Fruit fly (Drosophila melanogaster) whole organism, embryonic: Measurements from ENCODE around the gene NANS.

Source experiments
- BtbVII ChIP-seq: fragments of 200-800 bp; sonication (Bioruptor generic); optimal IDR thresholded peaks from 3 replicates; lab custom pipeline; 2017; ENCODE audit warnings: missing biosample characterization, mild to moderate bottlenecking, missing genetic modification characterization
- CG17802 ChIP-seq: fragments of 200-800 bp; sonication (Bioruptor generic); optimal IDR thresholded peaks from 2 replicates; lab custom pipeline; 2018; ENCODE audit warnings: missing biosample characterization, mild to moderate bottlenecking, missing genetic modification characterization, moderate library complexity
- CG5953 ChIP-seq: fragments of 200-800 bp; sonication (Bioruptor generic); IDR thresholded peaks from 2 replicates; pipeline ENCODE4 v1.3.6; 2022; ENCODE audit warnings: missing biosample characterization, missing genetic modification characterization
- Nf-YB ChIP-seq: fragments of 200-800 bp; sonication (Bioruptor generic); optimal IDR thresholded peaks from 3 replicates; lab custom pipeline; 2019; ENCODE audit warnings: missing biosample characterization, mild to moderate bottlenecking, missing genetic modification characterization, moderate library complexity
- Xbp1 ChIP-seq: fragments of 200-800 bp; sonication (Bioruptor generic); optimal IDR thresholded peaks from 3 replicates; lab custom pipeline; 2016; ENCODE audit warnings: missing biosample characterization, mild to moderate bottlenecking, missing genetic modification characterization
- bowl ChIP-seq: fragments of 200-800 bp; sonication (Bioruptor generic); IDR thresholded peaks from 2 replicates; pipeline ENCODE4 v1.3.6; 2022; ENCODE audit warnings: missing biosample characterization, missing genetic modification characterization
- ssp ChIP-seq: fragments of 200-800 bp; sonication (Bioruptor generic); IDR thresholded peaks from 2 replicates; pipeline ENCODE4 v1.3.6; 2022; ENCODE audit warnings: missing biosample characterization, missing genetic modification characterization
- tx ChIP-seq: fragments of 200-800 bp; sonication (Bioruptor generic); optimal IDR thresholded peaks from 2 replicates; lab custom pipeline; 2016; ENCODE audit warnings: missing biosample characterization, missing genetic modification characterization
- zfh2 ChIP-seq: fragments of 200-800 bp; sonication (Bioruptor generic); optimal IDR thresholded peaks from 2 replicates; lab custom pipeline; 2016; ENCODE audit warnings: missing biosample characterization, missing genetic modification characterization

- TF ChIP-seq tx (GFP tag; lab: Kevin White, UChicago) = no peak
- TF ChIP-seq bowl (GFP tag; lab: Robert Waterston, UW) = no peak
- no peak for TF ChIP-seq ssp
- no peak for TF ChIP-seq Xbp1 (GFP tag; lab: Kevin White, UChicago)
- no peak for TF ChIP-seq CG17802
- no peak for TF ChIP-seq zfh2 (GFP tag; lab: Kevin White, UChicago)
- TF ChIP-seq CG5953 (GFP tag; lab: Robert Waterston, UW) = no peak
- no peak for TF ChIP-seq Nf-YB (GFP tag; lab: Kevin White, UChicago)
- TF ChIP-seq BtbVII (GFP tag; lab: Kevin White, UChicago) = no peak
Observed at dm6 chr3R:12378200-12378599, 48.2 kb upstream of the NANS start, which contains the start of gene GstD7.
